Fruit fly (Drosophila melanogaster): ENCODE measurements around the gene CG13280.

Gene CG13280

dm6 chr2L:16815989-16816749 is 4.7 kb downstream of the CG13280 start, which contains the start of gene mdy (continued):
- TF ChIP-seq dmrt11E (tag; optimal IDR thresholded peaks at IDR 0.05), result peak; percentile 52
- peak; percentile 48 for TF ChIP-seq CG17829 (tag; optimal IDR thresholded peaks at IDR 0.05)
- TF ChIP-seq Hmr (GFP tag; optimal IDR thresholded peaks at IDR 0.05), result peak; percentile 58
- no peak for TF ChIP-seq h (optimal IDR thresholded peaks at IDR 0.05)
- TF ChIP-seq Asciz (GFP tag; optimal IDR thresholded peaks at IDR 0.05), result no peak
- TF ChIP-seq fd3F (GFP tag; optimal IDR thresholded peaks at IDR 0.05), result peak; percentile 3
- TF ChIP-seq wor (GFP tag; IDR thresholded peaks at IDR 0.05), result no peak; the same call in 1 of the 2 replicates
- no peak for TF ChIP-seq jigr1 (GFP tag; IDR thresholded peaks at IDR 0.05)
- peak; percentile 56 for TF ChIP-seq Xrp1 (GFP tag; IDR thresholded peaks at IDR 0.05)
- TF ChIP-seq CG16863 (GFP tag; optimal IDR thresholded peaks at IDR 0.05), result peak; percentile 55
- TF ChIP-seq Lhr (GFP tag; optimal IDR thresholded peaks at IDR 0.05), result peak; percentile 79
- TF ChIP-seq Kr (GFP tag; optimal IDR thresholded peaks at IDR 0.05), result peak; percentile 97
- TF ChIP-seq CG15073 (GFP tag; optimal IDR thresholded peaks at IDR 0.05), result no peak
- TF ChIP-seq ci (GFP tag; IDR thresholded peaks at IDR 0.05), result peak; percentile 66
- peak; percentile 69 for TF ChIP-seq Hsf (GFP tag; optimal IDR thresholded peaks at IDR 0.05)
- TF ChIP-seq ftz-f1 (GFP tag; optimal IDR thresholded peaks at IDR 0.05), result no peak
- TF ChIP-seq CG8944 (GFP tag; optimal IDR thresholded peaks at IDR 0.05), result peak; percentile 47
- TF ChIP-seq gt (GFP tag; IDR thresholded peaks at IDR 0.05), result no peak

- no peak for TF ChIP-seq unc-4 (GFP tag; IDR thresholded peaks at IDR 0.05; ENCODE audit: partially characterized antibody)
- no peak for TF ChIP-seq Six4 (GFP tag; optimal IDR thresholded peaks at IDR 0.05)
- TF ChIP-seq zen (tag; optimal IDR thresholded peaks at IDR 0.05), result no peak
- TF ChIP-seq CG8281 (tag; optimal IDR thresholded peaks at IDR 0.05), result no peak
- TF ChIP-seq MESR4 (GFP tag; optimal IDR thresholded peaks at IDR 0.05), result no peak
- no peak for TF ChIP-seq pum (GFP tag; optimal IDR thresholded peaks at IDR 0.05)
- TF ChIP-seq CG2889 (GFP tag; IDR thresholded peaks at IDR 0.05), result no peak
- TF ChIP-seq Nf-YA (GFP tag; IDR thresholded peaks at IDR 0.05), result no peak
- TF ChIP-seq gfzf (GFP tag; optimal IDR thresholded peaks at IDR 0.05), result no peak
- no peak for TF ChIP-seq wor (GFP tag; IDR thresholded peaks at IDR 0.05)
These were observed 12.1 kb downstream of the CG13280 start for dm6 chr2L:16808752-16809151.

DNA sequence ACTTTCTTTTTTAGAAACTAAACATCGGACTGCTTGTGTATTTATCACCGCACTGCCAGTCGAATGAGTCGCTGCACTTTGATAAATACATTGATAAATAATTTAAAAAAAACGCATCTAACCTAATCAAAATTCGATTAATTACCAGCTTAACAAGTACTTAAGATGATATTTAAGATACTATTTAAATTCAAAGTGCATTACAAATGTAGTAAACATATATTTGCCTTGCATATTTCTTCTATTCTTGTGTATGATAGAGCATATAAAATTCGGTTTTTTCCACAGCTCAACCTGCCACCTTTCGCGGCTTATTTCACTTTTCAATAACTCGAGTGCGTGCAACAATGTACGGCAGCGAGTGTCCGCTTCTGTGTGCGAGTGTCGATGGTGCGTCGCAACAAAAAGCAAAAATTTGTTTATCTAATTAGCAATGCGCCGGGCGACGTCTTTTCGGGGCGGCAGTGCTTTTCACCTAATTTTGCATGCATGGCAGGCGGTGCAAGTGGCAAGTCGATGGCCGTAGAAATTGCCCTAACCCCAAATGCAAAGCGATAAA is 16.4 kb downstream of the CG13280 start, which contains the start of gene CG13272:
Gene CG13272 (plus strand): TSS at position 509 of the 559 bp plus-strand sequence.
- TF ChIP-seq vvl (GFP tag; IDR thresholded peaks at IDR 0.05), result peak; percentile 20; the same call in 1 of the 2 replicates
- no peak for TF ChIP-seq az2 (GFP tag; optimal IDR thresholded peaks at IDR 0.05)
- no peak for TF ChIP-seq hkb (optimal IDR thresholded peaks at IDR 0.05)
- no peak for TF ChIP-seq hkb (GFP tag; IDR thresholded peaks at IDR 0.05)
- TF ChIP-seq Doc2 (GFP tag; IDR thresholded peaks at IDR 0.05), result no peak
- TF ChIP-seq kni (GFP tag; optimal IDR thresholded peaks at IDR 0.05), result peak; percentile 41
- TF ChIP-seq Rx (GFP tag; IDR thresholded peaks at IDR 0.05), result no peak
- TF ChIP-seq D19A (tag; optimal IDR thresholded peaks at IDR 0.05), result peak; percentile 80
- no peak for TF ChIP-seq scrt (GFP tag; optimal IDR thresholded peaks at IDR 0.05)
- TF ChIP-seq lilli (GFP tag; optimal IDR thresholded peaks at IDR 0.05), result no peak
- TF ChIP-seq Camta (GFP tag; optimal IDR thresholded peaks at IDR 0.05), result no peak
- TF ChIP-seq CG10462 (GFP tag; optimal IDR thresholded peaks at IDR 0.05), result no peak
- no peak for TF ChIP-seq Fer1 (GFP tag; optimal IDR thresholded peaks at IDR 0.05)
- TF ChIP-seq Blimp-1 (GFP tag; optimal IDR thresholded peaks at IDR 0.05), result peak; percentile 82
- no peak for TF ChIP-seq gcm (GFP tag; optimal IDR thresholded peaks at IDR 0.05)
- no peak for TF ChIP-seq CG10565 (GFP tag; optimal IDR thresholded peaks at IDR 0.05)

All from whole organism, embryonic.